Worm (Caenorhabditis elegans): Measurements from ENCODE around the gene ins-39.

DNA sequence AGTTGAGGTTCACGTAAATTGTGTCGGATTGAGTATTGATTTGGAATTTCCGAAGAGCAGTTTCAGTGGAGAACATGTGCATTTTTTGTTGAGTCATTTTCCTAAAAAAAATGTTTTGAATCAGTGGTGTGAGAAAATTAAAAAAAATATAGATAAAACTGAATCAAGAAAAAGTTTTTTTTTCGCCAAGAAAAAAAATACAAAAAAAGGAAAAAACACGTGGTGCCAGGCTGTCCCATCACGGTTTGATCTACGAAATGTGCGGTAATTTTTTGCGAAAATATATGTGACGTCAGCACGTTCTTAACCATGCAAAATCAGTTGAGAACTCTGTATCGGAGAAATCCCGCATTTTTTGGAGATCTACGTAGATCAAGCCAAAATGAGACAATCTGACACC lies 49.7 kb upstream of the ins-39 start, which contains the start of gene F56C3.9:
- TF ChIP-seq him-1 (tag; optimal IDR thresholded peaks at IDR 0.05) (no peak), W03F9.2 (tag; optimal IDR thresholded peaks at IDR 0.05) (no peak)
